Worm (Caenorhabditis elegans) whole organism, dauer: ENCODE results near the gene K12H6.4.

Experiments
- unc-62 ChIP-seq: sonication (generic microtip); optimal IDR thresholded peaks from 2 replicates; lab custom pipeline; 2017; ENCODE audit warnings: missing biosample characterization, missing genetic modification reagents, missing genetic modification characterization

Gene K12H6.4

DNA sequence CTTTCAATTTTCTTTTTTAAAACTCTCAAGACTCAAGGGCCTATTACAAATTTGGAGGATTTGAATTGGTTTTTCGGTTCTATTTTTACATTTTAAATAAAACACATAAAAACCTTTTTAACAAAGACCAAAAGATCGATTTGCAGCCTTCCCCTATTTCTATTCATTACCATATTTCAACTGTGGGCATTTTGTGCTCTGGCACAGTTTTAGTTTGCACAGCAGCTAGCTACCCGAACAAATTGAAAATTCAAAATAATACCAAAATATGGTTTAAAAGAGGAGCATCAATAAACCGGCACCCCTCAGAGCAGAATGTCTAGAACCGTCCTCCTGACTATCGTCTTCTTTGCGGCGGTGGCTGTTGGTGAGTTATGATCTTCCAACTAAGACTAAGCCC is 42.7 kb downstream of the K12H6.4 start, which contains the start of gene F08D12.2:
Gene F08D12.2, plus strand, starts transcription at position 301 of the 400 bp plus-strand sequence.
- TF ChIP-seq unc-62 (GFP tag; lab: Kevin White, UChicago) = no peak

DNA sequence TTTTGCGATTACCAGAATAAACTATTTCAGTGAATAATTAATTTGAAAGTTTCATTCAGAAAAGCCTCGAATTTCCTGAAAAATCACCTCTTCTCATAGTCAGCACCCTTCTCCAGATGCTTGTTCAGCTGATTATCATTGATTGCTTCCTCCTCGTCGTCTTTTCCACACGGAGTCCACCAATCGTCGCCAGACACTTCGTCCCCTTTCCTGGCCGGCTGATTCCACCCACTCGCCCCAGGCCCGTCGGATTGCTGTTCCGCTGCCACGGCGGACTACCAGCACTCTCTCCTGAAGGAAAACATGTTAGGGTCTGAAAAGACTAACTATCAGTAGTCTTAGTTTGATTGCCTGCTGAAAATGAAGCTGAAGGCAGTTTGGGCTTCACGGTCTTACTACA is 43.3 kb downstream of the K12H6.4 start:
- no peak for TF ChIP-seq unc-62 (GFP tag; lab: Kevin White, UChicago)

DNA sequence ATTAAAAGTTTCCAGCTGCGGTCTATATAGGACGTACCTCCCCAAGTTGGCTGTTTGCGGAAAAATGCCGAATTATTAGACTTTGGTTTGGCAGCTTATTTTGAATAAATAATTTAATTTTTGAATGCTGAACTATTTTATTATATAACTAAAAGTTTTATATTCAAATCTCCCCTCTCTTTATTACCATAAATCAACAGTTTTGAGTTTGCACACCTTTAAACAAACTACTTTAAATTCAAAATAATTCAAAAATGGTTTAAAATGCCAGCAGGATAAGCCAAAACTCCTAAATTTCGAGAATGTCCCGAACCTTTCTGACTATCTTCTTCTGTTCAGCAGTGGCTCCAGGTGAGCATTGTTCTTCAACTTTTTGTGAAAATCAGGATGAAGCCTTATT is 44.8 kb downstream of the K12H6.4 start, which contains the start of gene F08D12.3:
Gene F08D12.3, plus strand, starts transcription at position 301 of the 400 bp plus-strand sequence.
- TF ChIP-seq unc-62 (GFP tag; lab: Kevin White, UChicago) = no peak

DNA sequence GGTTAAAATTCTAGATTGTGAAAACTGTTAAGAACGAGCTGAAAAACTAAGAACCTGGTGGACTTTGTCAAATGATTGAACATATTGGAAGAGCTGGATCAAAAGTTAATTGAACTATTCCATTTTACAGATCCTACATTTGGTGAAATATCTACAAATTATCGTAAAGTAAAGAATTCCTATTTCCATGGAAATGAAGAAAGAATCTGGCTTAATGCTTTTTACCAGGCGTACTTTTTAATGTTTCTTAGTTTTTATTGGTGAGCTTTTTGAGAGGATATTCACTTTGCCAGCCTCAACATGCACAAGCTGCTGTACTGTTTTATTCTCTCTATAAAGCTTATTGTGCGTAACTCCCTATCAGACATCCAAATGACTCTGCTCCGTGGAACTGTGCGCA is 46.2 kb downstream of the K12H6.4 start, which contains the start of gene F08D12.4:
Gene F08D12.4, plus strand, starts transcription at position 301 of the 400 bp plus-strand sequence.
- no peak for TF ChIP-seq unc-62 (GFP tag; lab: Kevin White, UChicago)

DNA sequence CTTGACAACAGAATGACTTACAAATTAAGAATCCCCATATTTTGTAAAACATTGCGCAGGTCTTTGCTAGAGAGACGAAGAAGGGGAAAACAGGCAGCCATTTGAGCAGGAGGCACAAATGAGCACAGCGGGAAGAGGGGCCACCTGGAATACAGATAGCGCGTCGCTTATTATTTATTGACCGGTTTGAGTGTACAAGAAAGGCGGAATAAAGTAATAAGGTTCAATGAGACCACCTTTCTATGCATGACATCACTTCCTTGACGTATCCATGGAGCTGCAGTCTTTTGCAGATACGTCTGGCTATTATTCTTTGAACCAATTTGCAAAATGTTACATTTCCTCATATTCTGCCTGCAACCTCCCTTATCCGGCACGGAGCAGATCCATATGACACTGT is 49.2 kb downstream of the K12H6.4 start, which contains the start of gene fbxb-111:
Gene fbxb-111, minus strand, starts transcription at position 101 of the 400 bp plus-strand sequence.
- TF ChIP-seq unc-62 (GFP tag; lab: Kevin White, UChicago) = no peak
